Fruit fly (Drosophila melanogaster) whole organism: Measurements from ENCODE around the gene eas.

Experiments used
- Dll ChIP-seq: fragments of >200 bp; optimal IDR thresholded peaks from 2 replicates; lab custom pipeline; 2017
- EcR ChIP-seq, 2 experiments: fragments of >200 bp; optimal IDR thresholded peaks; 2 replicates each; lab custom pipeline; 2017; ENCODE audit warnings: missing biosample characterization in 2 of 2, missing genetic modification characterization in 2 of 2, missing genetic modification reagents in 2 of 2
- pan ChIP-seq: fragments of >200 bp; optimal IDR thresholded peaks from 2 replicates; lab custom pipeline; 2017
- psq ChIP-seq: fragments of >200 bp; optimal IDR thresholded peaks from 2 replicates; lab custom pipeline; 2017

DNA sequence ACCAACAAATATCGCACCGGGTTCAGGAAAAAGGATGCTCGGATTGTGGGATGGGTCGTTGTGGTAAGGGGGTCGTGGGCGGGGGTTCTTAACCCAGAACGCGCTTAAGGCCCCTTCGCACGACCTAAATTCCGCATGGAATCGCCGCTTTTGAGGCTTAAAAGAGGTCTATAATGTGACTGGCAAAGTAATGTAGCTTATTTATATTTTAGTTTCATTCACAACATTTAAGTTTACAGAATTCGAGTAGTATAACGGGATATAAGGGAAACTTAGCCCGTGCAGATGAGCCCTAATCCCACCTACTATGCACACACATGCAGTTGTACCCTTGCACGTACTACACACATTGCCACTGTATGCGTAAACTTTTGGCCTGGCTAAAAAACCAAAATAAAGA, 655 bp downstream of the eas start:
- TF ChIP-seq Dll (lab: Kevin White, UChicago), result no peak
- TF ChIP-seq pan (lab: Kevin White, UChicago), result no peak
- no peak for TF ChIP-seq psq
- no peak for TF ChIP-seq EcR (GFP tag; optimal IDR thresholded peaks at IDR 0.05; lab: Kevin White, UChicago)
